Fruit fly (Drosophila melanogaster): ENCODE data around the gene Dab.

- no peak for TF ChIP-seq CG14655 (GFP tag; optimal IDR thresholded peaks at IDR 0.05)
- no peak for TF ChIP-seq fd96Ca (GFP tag; IDR thresholded peaks at IDR 0.05)
- TF ChIP-seq CG10348 (GFP tag; IDR thresholded peaks at IDR 0.05): no peak
- no peak for TF ChIP-seq Ets98B (GFP tag; IDR thresholded peaks at IDR 0.05)
- TF ChIP-seq gl (tag; optimal IDR thresholded peaks at IDR 0.05): no peak
Observed at dm6 chr3L:16667663-16668465, 44.1 kb upstream of the Dab start, which contains the start of gene Galphaf.
